Fruit fly (Drosophila melanogaster) whole organism, embryonic: ENCODE results near the gene cu.

Experiments used
- ATbp ChIP-seq: fragments of 200-800 bp; sonication (Bioruptor generic); optimal IDR thresholded peaks from 2 replicates; lab custom pipeline; 2017; ENCODE audit warnings: missing biosample characterization, mild to moderate bottlenecking, missing genetic modification characterization, missing genetic modification reagents
- BEAF-32 ChIP-seq: fragments of 200-800 bp; sonication (Bioruptor generic); optimal IDR thresholded peaks from 3 replicates; lab custom pipeline; 2017; ENCODE audit warnings: missing biosample characterization, missing genetic modification characterization, mild to moderate bottlenecking, moderate library complexity, missing genetic modification reagents
- Bteb2 ChIP-seq: fragments of 200-800 bp; sonication (Bioruptor generic); optimal IDR thresholded peaks from 2 replicates; lab custom pipeline; 2016; ENCODE audit warnings: missing biosample characterization, missing genetic modification characterization
- CG10366 ChIP-seq: fragments of 200-800 bp; sonication (Bioruptor generic); IDR thresholded peaks from 2 replicates; pipeline ENCODE4 v1.3.6; 2022; ENCODE audit warnings: missing biosample characterization, missing genetic modification characterization
- CG10979 ChIP-seq: fragments of 200-800 bp; sonication (Bioruptor generic); optimal IDR thresholded peaks from 2 replicates; lab custom pipeline; 2018; ENCODE audit warnings: missing biosample characterization, mild to moderate bottlenecking, missing genetic modification characterization, moderate library complexity
- CG12391 ChIP-seq: fragments of 200-800 bp; sonication (Bioruptor generic); optimal IDR thresholded peaks from 3 replicates; lab custom pipeline; 2018; ENCODE audit warnings: missing biosample characterization, mild to moderate bottlenecking, missing genetic modification characterization, moderate library complexity
- CG12659 ChIP-seq: fragments of 200-800 bp; sonication (Bioruptor generic); optimal IDR thresholded peaks from 3 replicates; lab custom pipeline; 2017; ENCODE audit warnings: mild to moderate bottlenecking, missing biosample characterization, missing genetic modification reagents, missing genetic modification characterization
- CG14860 ChIP-seq: fragments of 200-800 bp; sonication (Bioruptor generic); IDR thresholded peaks from 3 replicates; pipeline ENCODE4 v1.3.6; 2022; ENCODE audit warnings: missing biosample characterization, missing genetic modification characterization; ENCODE audit not compliant: partially characterized antibody
- CG15073 ChIP-seq: fragments of 200-800 bp; sonication (Bioruptor generic); optimal IDR thresholded peaks from 2 replicates; lab custom pipeline; 2016; ENCODE audit warnings: missing biosample characterization, missing genetic modification characterization
- CG17186 ChIP-seq: fragments of 200-800 bp; sonication (Bioruptor generic); optimal IDR thresholded peaks from 3 replicates; lab custom pipeline; 2017; ENCODE audit warnings: missing biosample characterization, missing genetic modification reagents, missing genetic modification characterization
- CG17361 ChIP-seq: fragments of 200-800 bp; sonication (Bioruptor generic); IDR thresholded peaks from 3 replicates; pipeline ENCODE4 v1.3.6; 2022; ENCODE audit warnings: missing biosample characterization, missing genetic modification characterization
- CG2712 ChIP-seq: fragments of 200-800 bp; optimal IDR thresholded peaks from 3 replicates; lab custom pipeline; 2019; ENCODE audit warnings: missing biosample characterization, mild to moderate bottlenecking, missing genetic modification characterization, moderate library complexity
- CG42726 ChIP-seq: fragments of 200-800 bp; sonication (Bioruptor generic); IDR thresholded peaks from 2 replicates; pipeline ENCODE4 v1.3.6; 2022; ENCODE audit warnings: missing biosample characterization, missing genetic modification characterization; ENCODE audit not compliant: partially characterized antibody
- CG9797 ChIP-seq: fragments of 200-800 bp; sonication (Bioruptor generic); optimal IDR thresholded peaks from 3 replicates; lab custom pipeline; 2018; ENCODE audit warnings: missing biosample characterization, mild to moderate bottlenecking, missing genetic modification characterization
- Dfd ChIP-seq, 2 experiments: fragments of >200 bp; optimal IDR thresholded peaks; 2 replicates each; lab custom pipeline; 2017; ENCODE audit warnings: missing biosample characterization in 2 of 2, missing genetic modification characterization in 2 of 2
- Gug ChIP-seq: fragments of 200-800 bp; sonication (Bioruptor generic); IDR thresholded peaks from 4 replicates; pipeline ENCODE4 v1.3.6; 2022; ENCODE audit warnings: missing biosample characterization, missing genetic modification characterization
- HHEX ChIP-seq: fragments of 200-800 bp; sonication (Bioruptor generic); optimal IDR thresholded peaks from 3 replicates; lab custom pipeline; 2017; ENCODE audit warnings: missing biosample characterization, mild to moderate bottlenecking, missing genetic modification characterization, missing genetic modification reagents
- HLH4C ChIP-seq: fragments of 200-800 bp; sonication (Bioruptor generic); IDR thresholded peaks from 3 replicates; pipeline ENCODE4 v1.3.6; 2022; ENCODE audit warnings: missing biosample characterization, missing genetic modification characterization; ENCODE audit not compliant: partially characterized antibody
- HmgD ChIP-seq: fragments of 200-800 bp; sonication (Bioruptor generic); optimal IDR thresholded peaks from 3 replicates; lab custom pipeline; 2016; ENCODE audit warnings: missing biosample characterization, missing genetic modification characterization
- Max ChIP-seq: fragments of 200-800 bp; sonication (Bioruptor generic); optimal IDR thresholded peaks from 2 replicates; lab custom pipeline; 2016; ENCODE audit warnings: missing biosample characterization, mild to moderate bottlenecking, missing genetic modification characterization
- NC2β ChIP-seq: fragments of 200-800 bp; sonication (Bioruptor generic); optimal IDR thresholded peaks from 2 replicates; lab custom pipeline; 2016; ENCODE audit warnings: missing biosample characterization, missing genetic modification characterization
- PHDP ChIP-seq: fragments of 200-800 bp; sonication (Bioruptor generic); optimal IDR thresholded peaks from 3 replicates; lab custom pipeline; 2018; ENCODE audit warnings: missing biosample characterization, mild to moderate bottlenecking, missing genetic modification characterization, moderate library complexity
- Trl ChIP-seq, 3 experiments: fragments of >200 bp in 2 of 3; fragments of 200-800 bp in 1 of 3; sonication (Bioruptor generic) in 1 of 3; optimal IDR thresholded peaks; 2 replicates in 1 of 3; 3 replicates in 2 of 3; lab custom pipeline; 2016 to 2017; ENCODE audit warnings: missing biosample characterization in 1 of 3, missing genetic modification characterization in 1 of 3
- Vsx1 ChIP-seq: fragments of 200-800 bp; sonication (Bioruptor generic); optimal IDR thresholded peaks from 2 replicates; lab custom pipeline; 2017; ENCODE audit warnings: missing biosample characterization, mild to moderate bottlenecking, missing genetic modification characterization, missing genetic modification reagents
- ato ChIP-seq: fragments of 200-800 bp; sonication (Bioruptor generic); IDR thresholded peaks from 2 replicates; pipeline ENCODE4 v1.3.6; 2022; ENCODE audit warnings: missing biosample characterization, missing genetic modification characterization; ENCODE audit not compliant: partially characterized antibody
- bbx ChIP-seq: fragments of 200-800 bp; sonication (Bioruptor generic); IDR thresholded peaks from 2 replicates; pipeline ENCODE4 v1.3.6; 2022; ENCODE audit warnings: missing biosample characterization, missing genetic modification characterization; ENCODE audit not compliant: partially characterized antibody
- bigmax ChIP-seq: fragments of 200-800 bp; sonication (Bioruptor generic); optimal IDR thresholded peaks from 2 replicates; lab custom pipeline; 2018; ENCODE audit warnings: missing biosample characterization, mild to moderate bottlenecking, missing genetic modification characterization
- bsh ChIP-seq, 2 experiments: fragments of 200-800 bp; sonication (Bioruptor generic); optimal IDR thresholded peaks; 2 replicates each; lab custom pipeline; 2017 to 2018; ENCODE audit warnings: mild to moderate bottlenecking in 2 of 2, missing biosample characterization in 2 of 2, missing genetic modification characterization in 2 of 2, moderate library complexity in 1 of 2
- caup ChIP-seq: fragments of 200-800 bp; sonication (Bioruptor generic); optimal IDR thresholded peaks from 3 replicates; lab custom pipeline; 2017; ENCODE audit warnings: missing biosample characterization, mild to moderate bottlenecking, missing genetic modification characterization, moderate library complexity; ENCODE audit not compliant: severe bottlenecking
- chif ChIP-seq, 2 experiments: fragments of 200-800 bp; sonication (Bioruptor generic); optimal IDR thresholded peaks; 3 replicates each; lab custom pipeline; 2016; ENCODE audit warnings: missing biosample characterization in 2 of 2, missing genetic modification characterization in 2 of 2
- chn ChIP-seq: fragments of 200-800 bp; sonication (Bioruptor generic); optimal IDR thresholded peaks from 2 replicates; lab custom pipeline; 2016; ENCODE audit warnings: missing biosample characterization, missing genetic modification characterization
- crc ChIP-seq: fragments of 200-800 bp; sonication (Bioruptor generic); optimal IDR thresholded peaks from 2 replicates; lab custom pipeline; 2016; ENCODE audit warnings: missing biosample characterization, missing genetic modification characterization
- dpn ChIP-seq, 2 experiments: fragments of 200-800 bp; sonication (Bioruptor generic); optimal IDR thresholded peaks; 3 replicates each; lab custom pipeline; 2016; ENCODE audit warnings: missing biosample characterization in 2 of 2, missing genetic modification characterization in 2 of 2
- eve ChIP-seq, 2 experiments: fragments of >200 bp; optimal IDR thresholded peaks; 2 replicates each; lab custom pipeline; 2017; ENCODE audit warnings: missing biosample characterization in 2 of 2, missing genetic modification characterization in 2 of 2
- fd102C ChIP-seq: fragments of 200-800 bp; sonication (Bioruptor generic); optimal IDR thresholded peaks from 2 replicates; lab custom pipeline; 2018; ENCODE audit warnings: missing biosample characterization, mild to moderate bottlenecking, missing genetic modification characterization, moderate library complexity
- ftz-f1 ChIP-seq: fragments of 200-800 bp; sonication (Bioruptor generic); optimal IDR thresholded peaks from 2 replicates; lab custom pipeline; 2016; ENCODE audit warnings: missing biosample characterization, missing genetic modification characterization
- ham ChIP-seq: fragments of 200-800 bp; sonication (Bioruptor generic); IDR thresholded peaks from 2 replicates; pipeline ENCODE4 v1.3.6; 2022; ENCODE audit warnings: missing biosample characterization, missing genetic modification characterization
- maf-S ChIP-seq: fragments of 200-800 bp; sonication (Bioruptor generic); optimal IDR thresholded peaks from 2 replicates; lab custom pipeline; 2016; ENCODE audit warnings: missing biosample characterization, missing genetic modification characterization
- nau ChIP-seq: fragments of 200-800 bp; sonication (Bioruptor generic); optimal IDR thresholded peaks from 3 replicates; lab custom pipeline; 2017; ENCODE audit warnings: missing biosample characterization, mild to moderate bottlenecking, missing genetic modification characterization, missing genetic modification reagents
- nmo ChIP-seq: fragments of 200-800 bp; sonication (Bioruptor generic); optimal IDR thresholded peaks from 2 replicates; lab custom pipeline; 2018; ENCODE audit warnings: missing biosample characterization, mild to moderate bottlenecking, missing genetic modification characterization, moderate library complexity
- nom ChIP-seq: fragments of 200-800 bp; sonication (Bioruptor generic); optimal IDR thresholded peaks from 2 replicates; lab custom pipeline; 2017; ENCODE audit warnings: missing biosample characterization, missing genetic modification characterization, mild to moderate bottlenecking, moderate library complexity, missing genetic modification reagents
- pb ChIP-seq: fragments of 200-800 bp; sonication (Bioruptor generic); optimal IDR thresholded peaks from 3 replicates; lab custom pipeline; 2016; ENCODE audit warnings: missing biosample characterization, missing genetic modification characterization
- ttk ChIP-seq: fragments of 200-800 bp; sonication (Bioruptor generic); IDR thresholded peaks from 2 replicates; pipeline ENCODE4 v2.1.2; 2022; ENCODE audit warnings: missing biosample characterization, missing genetic modification characterization
- twi ChIP-seq: fragments of 200-800 bp; optimal IDR thresholded peaks from 2 replicates; lab custom pipeline; 2019; ENCODE audit warnings: missing biosample characterization, mild to moderate bottlenecking, missing genetic modification characterization, moderate library complexity
- vfl ChIP-seq: fragments of 200-800 bp; sonication (Bioruptor generic); optimal IDR thresholded peaks from 2 replicates; lab custom pipeline; 2016; ENCODE audit warnings: missing biosample characterization, missing genetic modification characterization
- yki ChIP-seq: fragments of >200 bp; optimal IDR thresholded peaks from 3 replicates; lab custom pipeline; 2018
- zfh2 ChIP-seq: fragments of 200-800 bp; sonication (Bioruptor generic); optimal IDR thresholded peaks from 2 replicates; lab custom pipeline; 2016; ENCODE audit warnings: missing biosample characterization, missing genetic modification characterization

cu gene

dm6 chr3R:11221437-11222230, 24.2 kb downstream of the cu start, which contains the start of the genes CG6693 and RpL3 (continued):
- TF ChIP-seq CG12659 (GFP tag; lab: Kevin White, UChicago) (peak; percentile 90), caup (peak; percentile 92), NC2β (GFP tag; lab: Kevin White, UChicago) (peak; percentile 96), Bteb2 (GFP tag; lab: Kevin White, UChicago) (peak; percentile 27), ato (peak; percentile 57), CG15073 (GFP tag; lab: Kevin White, UChicago) (no peak), nau (GFP tag; lab: Kevin White, UChicago) (no peak), ham (GFP tag; lab: Robert Waterston, UW) (no peak), CG12391 (tag; lab: Kevin White, UChicago) (peak; percentile 72), zfh2 (GFP tag; lab: Kevin White, UChicago) (no peak), CG2712 (tag; lab: Kevin White, UChicago) (peak; percentile 70), HHEX (GFP tag; lab: Kevin White, UChicago) (peak; percentile 87), twi (peak; percentile 24), Trl (optimal IDR thresholded peaks at IDR 0.05; lab: Kevin White, UChicago) (peak in 1 of 2 experiments; percentile 12), Trl (GFP tag; optimal IDR thresholded peaks at IDR 0.05; lab: Kevin White, UChicago) (peak; percentile 84), ttk (GFP tag; lab: Robert Waterston, UW) (peak; percentile 55), nom (GFP tag; lab: Kevin White, UChicago) (peak; percentile 92), HLH4C (GFP tag; lab: Robert Waterston, UW) (peak; percentile 28; the same call in 2 of the 3 replicates), maf-S (GFP tag; lab: Kevin White, UChicago) (no peak), pb (GFP tag; lab: Kevin White, UChicago) (peak; percentile 52), bigmax (peak; percentile 99), bbx (peak; percentile 63; the same call in 1 of the 2 replicates), chif (GFP tag; optimal IDR thresholded peaks at IDR 0.05; lab: Kevin White, UChicago) (peak; percentile 26), CG14860 (GFP tag; lab: Robert Waterston, UW) (no peak), Max (GFP tag; lab: Kevin White, UChicago) (peak; percentile 86), eve (GFP tag; optimal IDR thresholded peaks at IDR 0.05; lab: Kevin White, UChicago) (no peak), Vsx1 (GFP tag; lab: Kevin White, UChicago) (peak; percentile 77), CG10366 (GFP tag; lab: Robert Waterston, UW) (peak; percentile 27; the same call in 1 of the 2 replicates), chn (peak; percentile 43), dpn (GFP tag; optimal IDR thresholded peaks at IDR 0.05; lab: Kevin White, UChicago) (peak; percentile 32 to 63), CG10979 (tag; lab: Kevin White, UChicago) (peak; percentile 64), bsh (GFP tag; optimal IDR thresholded peaks at IDR 0.05; lab: Kevin White, UChicago) (peak; percentile 63 to 66), Dfd (GFP tag; optimal IDR thresholded peaks at IDR 0.05; lab: Kevin White, UChicago) (no peak), crc (GFP tag; lab: Kevin White, UChicago) (no peak), BEAF-32 (GFP tag; lab: Kevin White, UChicago) (peak; percentile 61), ftz-f1 (GFP tag; lab: Kevin White, UChicago) (no peak), nmo (GFP tag; lab: Kevin White, UChicago) (peak; percentile 70), PHDP (tag; lab: Kevin White, UChicago) (peak; percentile 86), HmgD (GFP tag; lab: Kevin White, UChicago) (peak; percentile 23), vfl (GFP tag; lab: Kevin White, UChicago) (peak; percentile 63), CG17186 (GFP tag; lab: Kevin White, UChicago) (peak; percentile 80), yki (no peak), ATbp (peak; percentile 71), fd102C (GFP tag; lab: Kevin White, UChicago) (peak; percentile 74), CG17361 (GFP tag; lab: Robert Waterston, UW) (peak; percentile 78), Gug (GFP tag; lab: Robert Waterston, UW) (peak; percentile 20; the same call in 1 of the 4 replicates), CG42726 (peak; percentile 77; the same call in 1 of the 2 replicates), CG9797 (GFP tag; lab: Kevin White, UChicago) (peak; percentile 100)
